Fruit fly (Drosophila melanogaster): ENCODE results near the gene CG33643.

- no peak for TF ChIP-seq CG12768 (GFP tag; optimal IDR thresholded peaks at IDR 0.05)
- no peak for TF ChIP-seq CG1620 (GFP tag; optimal IDR thresholded peaks at IDR 0.05)
- no peak for TF ChIP-seq bab1 (GFP tag; optimal IDR thresholded peaks at IDR 0.05)
- TF ChIP-seq ovo (GFP tag; optimal IDR thresholded peaks at IDR 0.05): no peak
- TF ChIP-seq pad (GFP tag; optimal IDR thresholded peaks at IDR 0.05): no peak
- TF ChIP-seq cnc (optimal IDR thresholded peaks at IDR 0.05): no peak
- TF ChIP-seq Hr96 (GFP tag; optimal IDR thresholded peaks at IDR 0.05): no peak
- no peak for TF ChIP-seq tj (GFP tag; optimal IDR thresholded peaks at IDR 0.05)
- no peak for TF ChIP-seq Mnt (GFP tag; optimal IDR thresholded peaks at IDR 0.05)
- no peak for TF ChIP-seq CG11617 (GFP tag; optimal IDR thresholded peaks at IDR 0.05)
- TF ChIP-seq Clk (GFP tag; optimal IDR thresholded peaks at IDR 0.05): no peak
- no peak for TF ChIP-seq Crg-1 (GFP tag; optimal IDR thresholded peaks at IDR 0.05)
- TF ChIP-seq CG5204 (GFP tag; optimal IDR thresholded peaks at IDR 0.05): no peak
- no peak for TF ChIP-seq CG33017 (tag; optimal IDR thresholded peaks at IDR 0.05)
Observed at dm6 chr2L:13540704-13541103, 9.8 kb downstream of the CG33643 start, which contains the start of gene CG16852.

Measured in whole organism, adult.